Fruit fly (Drosophila melanogaster): ENCODE measurements around the gene prage.

Gene prage

DNA sequence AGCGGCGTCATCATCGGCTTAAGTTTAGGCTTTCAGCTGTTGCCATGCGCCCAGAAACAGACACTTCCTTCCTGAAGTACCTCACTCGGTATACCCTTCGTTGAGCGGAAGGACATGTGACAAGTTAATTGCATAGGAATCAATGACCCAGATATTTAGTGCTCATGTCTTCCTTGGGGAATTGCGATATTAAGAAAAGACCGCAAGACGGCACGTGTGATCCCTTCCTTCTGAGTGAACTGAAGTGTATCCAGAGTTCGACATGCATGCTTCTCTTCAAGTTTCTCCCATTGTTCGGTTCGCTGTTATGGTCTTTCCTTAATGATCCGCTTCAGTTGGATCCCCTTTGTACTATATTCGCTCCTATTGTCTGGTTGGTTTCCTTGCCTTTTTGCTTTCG is 67.0 kb downstream of the prage start (continued):
- TF ChIP-seq Dfd (GFP tag; optimal IDR thresholded peaks at IDR 0.05) (no peak), N (GFP tag; optimal IDR thresholded peaks at IDR 0.05) (no peak), Sp1 (GFP tag; optimal IDR thresholded peaks at IDR 0.05) (peak; percentile 62), fru (GFP tag; optimal IDR thresholded peaks at IDR 0.05) (peak; percentile 86), psq (GFP tag; optimal IDR thresholded peaks at IDR 0.05) (peak; percentile 88), CrebA (GFP tag; optimal IDR thresholded peaks at IDR 0.05; ENCODE audit: borderline replicate concordance) (no peak), usp (GFP tag; optimal IDR thresholded peaks at IDR 0.05) (no peak), CG9705 (GFP tag; optimal IDR thresholded peaks at IDR 0.05) (no peak)

DNA sequence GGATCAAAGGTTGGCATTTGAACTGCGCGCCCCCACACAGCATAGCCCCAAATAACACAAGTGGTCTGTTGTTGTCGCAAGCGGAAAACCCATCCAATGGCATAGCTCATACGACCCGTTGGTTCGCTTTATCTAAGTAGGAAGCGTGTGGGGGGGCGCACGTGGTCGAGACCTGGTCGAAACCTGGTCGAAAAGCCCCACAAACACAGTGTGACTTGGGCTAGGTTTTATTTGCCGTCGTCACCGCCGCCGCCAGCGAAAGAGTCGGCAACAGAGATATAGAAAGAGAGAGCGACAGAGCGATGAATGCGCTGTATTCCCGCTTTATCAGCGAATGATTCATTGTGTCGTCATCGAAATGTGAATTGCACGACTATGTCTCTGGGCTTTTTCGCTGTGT is 69.4 kb downstream of the prage start:
- TF ChIP-seq GATAd (GFP tag; optimal IDR thresholded peaks at IDR 0.05) (no peak), Rel (GFP tag; optimal IDR thresholded peaks at IDR 0.05) (no peak), Rel (tag; optimal IDR thresholded peaks at IDR 0.05) (peak; percentile 41)

DNA sequence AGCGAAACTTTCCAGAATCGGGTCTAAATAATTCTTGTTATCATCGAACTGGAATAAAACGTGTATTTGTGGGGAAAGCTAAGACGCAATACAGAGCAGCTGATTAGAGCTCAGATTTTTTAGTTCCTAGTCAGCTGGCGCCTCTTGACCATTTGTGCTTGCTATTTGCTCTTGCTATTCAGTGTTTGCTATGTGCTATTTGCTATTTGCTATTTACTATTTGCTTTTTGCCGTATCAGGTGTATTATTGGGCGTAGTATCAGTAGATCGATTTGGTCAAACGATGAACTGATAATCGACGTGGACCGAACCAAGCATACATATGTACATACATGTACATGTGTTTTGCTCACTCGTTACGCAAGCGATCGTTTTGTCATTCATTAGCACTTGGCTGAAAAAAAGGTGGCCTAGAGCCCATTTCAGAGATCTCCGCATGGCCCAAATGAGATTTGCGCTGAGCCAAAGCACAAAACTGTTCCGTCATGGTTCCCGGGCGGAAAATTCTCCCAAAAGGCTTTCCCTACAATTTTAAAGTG is 72.0 kb downstream of the prage start:
- TF ChIP-seq pan (optimal IDR thresholded peaks at IDR 0.05) = no peak
- no peak for TF ChIP-seq Vsx2 (GFP tag; optimal IDR thresholded peaks at IDR 0.05; ENCODE audit: partially characterized antibody)
- no peak for TF ChIP-seq Rel (GFP tag; optimal IDR thresholded peaks at IDR 0.05)
- no peak for TF ChIP-seq Rel (tag; optimal IDR thresholded peaks at IDR 0.05)
- TF ChIP-seq N (GFP tag; optimal IDR thresholded peaks at IDR 0.05) = no peak
- no peak for TF ChIP-seq usp (GFP tag; optimal IDR thresholded peaks at IDR 0.05)
- TF ChIP-seq Jra (GFP tag; optimal IDR thresholded peaks at IDR 0.05) = no peak
- TF ChIP-seq brk (GFP tag; optimal IDR thresholded peaks at IDR 0.05) = no peak
- no peak for TF ChIP-seq sv (GFP tag; optimal IDR thresholded peaks at IDR 0.05)
- no peak for TF ChIP-seq h (GFP tag; optimal IDR thresholded peaks at IDR 0.05)
- no peak for TF ChIP-seq woc (GFP tag; optimal IDR thresholded peaks at IDR 0.05)

DNA sequence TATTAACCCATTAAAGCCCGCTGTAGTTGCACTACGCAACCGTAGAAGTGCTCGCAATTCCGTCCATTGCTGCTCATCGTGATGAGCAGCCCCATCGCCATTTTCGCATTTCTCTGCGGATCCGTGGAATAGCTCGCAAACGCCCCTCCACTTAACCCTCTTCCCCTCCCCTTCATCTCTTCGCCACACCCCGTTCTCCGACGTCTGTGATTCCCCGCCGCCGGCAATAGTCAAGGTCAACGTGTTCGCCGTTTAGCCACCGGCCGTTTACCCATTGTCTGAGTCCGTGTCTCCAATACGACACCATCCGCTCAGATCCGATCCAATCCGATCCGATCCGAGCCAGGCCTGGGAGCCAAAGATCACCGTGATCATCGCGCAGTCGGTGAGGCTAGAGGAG is 72.9 kb downstream of the prage start:
- no peak for TF ChIP-seq Rel (GFP tag; optimal IDR thresholded peaks at IDR 0.05)
- TF ChIP-seq Rel (tag; optimal IDR thresholded peaks at IDR 0.05) = peak; percentile 83
- TF ChIP-seq br (GFP tag; optimal IDR thresholded peaks at IDR 0.05) = no peak

DNA sequence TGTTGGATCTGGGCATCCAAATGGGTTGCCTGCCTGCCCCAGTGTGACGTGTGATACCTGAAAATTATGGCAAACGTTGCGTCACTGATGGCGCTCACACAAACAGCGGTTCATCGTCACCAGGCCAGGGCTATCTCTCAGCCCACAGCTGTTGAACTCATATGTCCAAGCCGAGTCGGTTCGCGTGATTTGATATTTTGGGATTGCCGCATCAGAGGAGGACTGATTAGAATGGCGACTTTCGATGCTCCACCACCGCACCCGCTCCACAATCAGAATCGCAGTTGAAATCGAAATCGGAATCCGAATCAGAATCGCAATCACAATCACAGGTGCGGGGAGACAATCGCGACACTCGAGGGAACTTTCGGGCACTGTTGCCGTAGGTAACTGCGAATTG is 74.2 kb downstream of the prage start:
- no peak for TF ChIP-seq woc (GFP tag; optimal IDR thresholded peaks at IDR 0.05)
- TF ChIP-seq Rel (GFP tag; optimal IDR thresholded peaks at IDR 0.05) = no peak
- TF ChIP-seq Rel (tag; optimal IDR thresholded peaks at IDR 0.05) = peak; percentile 8

DNA sequence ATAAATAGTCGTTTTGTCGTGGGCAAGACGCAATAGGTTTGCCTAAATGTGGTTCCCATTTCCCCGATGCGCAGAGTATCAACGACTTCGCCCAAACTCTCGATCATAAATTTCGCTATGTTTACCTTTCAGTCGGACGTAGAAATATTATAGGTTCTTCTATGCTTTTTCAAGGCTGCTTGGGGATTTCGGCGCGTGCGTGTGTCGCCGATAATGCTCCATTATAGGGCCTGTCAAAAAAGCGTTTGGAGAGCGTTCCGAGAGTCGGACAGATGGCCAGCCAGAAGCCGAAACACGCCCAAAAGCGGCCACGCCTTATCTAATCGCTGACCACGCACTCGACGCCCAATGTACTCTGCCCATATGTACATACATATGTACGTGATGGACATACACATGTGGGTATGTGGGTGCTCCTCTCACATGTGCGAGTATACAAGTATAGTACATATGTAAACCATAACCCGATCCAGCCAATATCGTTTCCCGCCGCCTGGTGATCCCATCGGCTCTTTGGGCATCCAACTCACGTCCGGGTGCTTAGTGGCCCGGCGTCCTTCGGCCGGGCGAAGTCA is 75.2 kb downstream of the prage start:
- TF ChIP-seq dl (GFP tag; optimal IDR thresholded peaks at IDR 0.05; ENCODE audit: insufficient read depth in 1 of 2, partially characterized antibody in 2 of 2) (no peak), fru (GFP tag; optimal IDR thresholded peaks at IDR 0.05) (no peak), rgr (GFP tag; optimal IDR thresholded peaks at IDR 0.05) (no peak), HLH106 (tag; optimal IDR thresholded peaks at IDR 0.05) (no peak), Dif (GFP tag; optimal IDR thresholded peaks at IDR 0.05; ENCODE audit: partially characterized antibody) (no peak)

DNA sequence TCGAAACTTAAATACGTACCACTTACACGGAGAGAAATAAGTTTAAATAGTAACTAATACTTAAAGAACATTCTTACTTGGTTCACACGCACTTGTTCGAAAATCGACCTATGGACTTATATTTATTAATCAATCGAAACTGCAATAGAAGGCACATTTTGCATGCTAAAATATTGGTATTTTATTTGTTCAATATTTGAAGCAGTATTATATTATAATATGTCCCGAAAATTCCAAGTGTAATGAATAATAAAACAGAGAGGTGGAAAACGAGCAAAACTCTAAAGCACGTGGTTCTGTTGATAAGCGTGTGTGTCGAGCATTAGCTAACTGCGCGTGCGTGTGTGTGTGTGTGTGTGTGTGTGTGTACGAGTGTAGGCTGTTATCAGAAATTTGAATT is 76.4 kb downstream of the prage start:
- TF ChIP-seq Abd-B (GFP tag; optimal IDR thresholded peaks at IDR 0.05) (no peak), fru (GFP tag; optimal IDR thresholded peaks at IDR 0.05) (peak; percentile 72), pan (optimal IDR thresholded peaks at IDR 0.05) (no peak), CG32264 (GFP tag; optimal IDR thresholded peaks at IDR 0.05) (no peak), Sp1 (GFP tag; optimal IDR thresholded peaks at IDR 0.05) (peak; percentile 69), dsf (GFP tag; optimal IDR thresholded peaks at IDR 0.05; ENCODE audit: borderline replicate concordance) (no peak), jim (GFP tag; optimal IDR thresholded peaks at IDR 0.05) (no peak), Rel (GFP tag; optimal IDR thresholded peaks at IDR 0.05) (no peak), Rel (tag; optimal IDR thresholded peaks at IDR 0.05) (peak; percentile 11), lola (GFP tag; optimal IDR thresholded peaks at IDR 0.05) (no peak), Jra (GFP tag; optimal IDR thresholded peaks at IDR 0.05) (peak; percentile 51), CG9705 (GFP tag; optimal IDR thresholded peaks at IDR 0.05) (no peak), usp (GFP tag; optimal IDR thresholded peaks at IDR 0.05) (no peak), Myc (optimal IDR thresholded peaks at IDR 0.05) (no peak), Vsx2 (GFP tag; optimal IDR thresholded peaks at IDR 0.05; ENCODE audit: partially characterized antibody) (no peak), dl (GFP tag; optimal IDR thresholded peaks at IDR 0.05; ENCODE audit: insufficient read depth in 1 of 2, partially characterized antibody in 2 of 2) (no peak), N (GFP tag; optimal IDR thresholded peaks at IDR 0.05) (no peak), Hr83 (GFP tag; optimal IDR thresholded peaks at IDR 0.05; ENCODE audit: poor library complexity, severe bottlenecking) (no peak), br (GFP tag; optimal IDR thresholded peaks at IDR 0.05) (peak; percentile 72), Mio (GFP tag; optimal IDR thresholded peaks at IDR 0.05) (no peak), OdsH (GFP tag; optimal IDR thresholded peaks at IDR 0.05) (peak; percentile 76), Dif (GFP tag; optimal IDR thresholded peaks at IDR 0.05; ENCODE audit: partially characterized antibody) (no peak), h (GFP tag; optimal IDR thresholded peaks at IDR 0.05) (peak; percentile 80), HLH106 (tag; optimal IDR thresholded peaks at IDR 0.05) (peak; percentile 56), sage (GFP tag; optimal IDR thresholded peaks at IDR 0.05) (peak; percentile 10), CrebA (GFP tag; optimal IDR thresholded peaks at IDR 0.05; ENCODE audit: borderline replicate concordance) (no peak), rgr (GFP tag; optimal IDR thresholded peaks at IDR 0.05) (peak; percentile 77), Dfd (GFP tag; optimal IDR thresholded peaks at IDR 0.05) (no peak), foxo (GFP tag; optimal IDR thresholded peaks at IDR 0.05) (peak in 1 of 2 experiments; percentile 77), psq (GFP tag; optimal IDR thresholded peaks at IDR 0.05) (peak; percentile 58)
